Worm (Caenorhabditis elegans): Measurements from ENCODE around the gene npr-32.

npr-32 gene

ce11 chrIV:17278363-17278762 lies 47.5 kb upstream of the npr-32 start (continued):
- peak; percentile 88 for TF ChIP-seq nhr-10 (tag; optimal IDR thresholded peaks at IDR 0.05)
- TF ChIP-seq unc-130 (GFP tag; optimal IDR thresholded peaks at IDR 0.05) = peak; percentile 85
- TF ChIP-seq egl-27 (tag; optimal IDR thresholded peaks at IDR 0.05) = no peak
- peak; percentile 99 for TF ChIP-seq fkh-10 (GFP tag; optimal IDR thresholded peaks at IDR 0.05)
- TF ChIP-seq F44E2.7 (GFP tag; IDR thresholded peaks at IDR 0.05) = 0 out of 2 replicates have a peak, but pooled peaks have one; percentile 57
- peak; percentile 91 for TF ChIP-seq T26A8.4 (GFP tag; IDR thresholded peaks at IDR 0.05)
- TF ChIP-seq nhr-41 (GFP tag; IDR thresholded peaks at IDR 0.05) = peak; percentile 81
- peak; percentile 90 for TF ChIP-seq lin-38 (GFP tag; IDR thresholded peaks at IDR 0.05)
- TF ChIP-seq Y5F2A.4 (GFP tag; optimal IDR thresholded peaks at IDR 0.05) = peak; percentile 55
- TF ChIP-seq mxl-2 (GFP tag; conservative IDR thresholded peaks at IDR 0.05) = peak; percentile 64; the same call in 1 of the 2 replicates
- TF ChIP-seq sdz-12 (GFP tag; optimal IDR thresholded peaks at IDR 0.05) = peak; percentile 96
- no peak for TF ChIP-seq ztf-11 (tag; optimal IDR thresholded peaks at IDR 0.05)
- TF ChIP-seq dpl-1 (GFP tag; optimal IDR thresholded peaks at IDR 0.05) = peak; percentile 82
- TF ChIP-seq ceh-32 (tag; optimal IDR thresholded peaks at IDR 0.05; ENCODE audit: poor library complexity) = peak; percentile 32
- peak; percentile 78 for TF ChIP-seq F10B5.3 (tag; optimal IDR thresholded peaks at IDR 0.05)
- TF ChIP-seq F49E8.2 (tag; optimal IDR thresholded peaks at IDR 0.05; ENCODE audit: borderline replicate concordance) = peak; percentile 82
- TF ChIP-seq daf-8 (GFP tag; IDR thresholded peaks at IDR 0.05) = 0 out of 2 replicates have a peak, but pooled peaks have one; percentile 46
- TF ChIP-seq gei-8 (GFP tag; optimal IDR thresholded peaks at IDR 0.05) = peak; percentile 91
- peak; percentile 90 for TF ChIP-seq T20F7.1 (GFP tag; optimal IDR thresholded peaks at IDR 0.05)
- peak; percentile 90 for TF ChIP-seq nhr-42 (GFP tag; IDR thresholded peaks at IDR 0.05)
- peak; percentile 88 for TF ChIP-seq zip-2 (tag; optimal IDR thresholded peaks at IDR 0.05)
- 0 out of 2 replicates have a peak, but pooled peaks have one; percentile 32 for TF ChIP-seq ZK337.2 (GFP tag; IDR thresholded peaks at IDR 0.05)
- peak; percentile 19 for TF ChIP-seq ceh-28 (tag; optimal IDR thresholded peaks at IDR 0.05)
- TF ChIP-seq rbr-2 (tag; optimal IDR thresholded peaks at IDR 0.05) = peak; percentile 98
- TF ChIP-seq ceh-82 (tag; optimal IDR thresholded peaks at IDR 0.05) = no peak
- no peak for TF ChIP-seq unc-39 (tag; optimal IDR thresholded peaks at IDR 0.05)
- TF ChIP-seq Y75B8A.6 (GFP tag; IDR thresholded peaks at IDR 0.05) = peak; percentile 89
- TF ChIP-seq lin-39 (tag; optimal IDR thresholded peaks at IDR 0.05) = peak; percentile 58
- TF ChIP-seq unc-62 (GFP tag; optimal IDR thresholded peaks at IDR 0.05 in 1 of 2) = peak; percentile 31 to 97
- TF ChIP-seq unc-62 (tag; optimal IDR thresholded peaks at IDR 0.05) = no peak
- peak; percentile 27 for TF ChIP-seq snpc-4 (tag; optimal IDR thresholded peaks at IDR 0.05)
- peak; percentile 100 for TF ChIP-seq mdt-29 (GFP tag; IDR thresholded peaks at IDR 0.05)
- peak; percentile 89 for TF ChIP-seq ces-1 (GFP tag; optimal IDR thresholded peaks at IDR 0.05)
- TF ChIP-seq nhr-102 (tag; optimal IDR thresholded peaks at IDR 0.05) = peak; percentile 86
- no peak for TF ChIP-seq dmd-8 (GFP tag; IDR thresholded peaks at IDR 0.05)
- TF ChIP-seq spr-3 (GFP tag; optimal IDR thresholded peaks at IDR 0.05) = peak; percentile 81
- TF ChIP-seq hmg-1.1 (GFP tag; IDR thresholded peaks at IDR 0.05) = peak; percentile 98
- TF ChIP-seq lim-7 (GFP tag; IDR thresholded peaks at IDR 0.05) = no peak
- no peak for TF ChIP-seq R02D3.7 (tag; optimal IDR thresholded peaks at IDR 0.05)
- TF ChIP-seq dmd-9 (GFP tag; IDR thresholded peaks at IDR 0.05) = peak; percentile 92
- peak; percentile 86 for TF ChIP-seq Y48G9A.11 (GFP tag; IDR thresholded peaks at IDR 0.05)
- TF ChIP-seq zag-1 (tag; optimal IDR thresholded peaks at IDR 0.05) = peak; percentile 79
- TF ChIP-seq nhr-25 (tag; optimal IDR thresholded peaks at IDR 0.05; ENCODE audit: borderline replicate concordance, insufficient read depth) = peak; percentile 96
- peak; percentile 76 for TF ChIP-seq nhr-6 (tag; optimal IDR thresholded peaks at IDR 0.05)
- TF ChIP-seq F26F4.8 (GFP tag; conservative IDR thresholded peaks at IDR 0.05) = no peak
- TF ChIP-seq F37D6.2 (tag; optimal IDR thresholded peaks at IDR 0.05) = peak; percentile 95
- no peak for TF ChIP-seq cey-2 (tag; optimal IDR thresholded peaks at IDR 0.05; ENCODE audit: borderline replicate concordance, insufficient read depth)
- TF ChIP-seq spr-1 (tag; optimal IDR thresholded peaks at IDR 0.05) = peak; percentile 92
- TF ChIP-seq madf-5 (GFP tag; IDR thresholded peaks at IDR 0.05) = peak; percentile 12 to 82; a peak in 2 of 4 replicates
- peak; percentile 99 for TF ChIP-seq aha-1 (tag)
- peak; percentile 22 for TF ChIP-seq nhr-237 (tag; optimal IDR thresholded peaks at IDR 0.05)

Measured in whole organism, L4 larva.